Worm (Caenorhabditis elegans) whole organism, L2 larva: ENCODE data around the gene Y37E11AR.7.

Source experiments
- aly-2 ChIP-seq: fragments of 150-350 bp; optimal IDR thresholded peaks from 2 replicates; lab custom pipeline; 2014; ENCODE audit warnings: missing biosample characterization, missing genetic modification characterization
- ceh-16 ChIP-seq: fragments of 150-350 bp; optimal IDR thresholded peaks from 2 replicates; lab custom pipeline; 2014; ENCODE audit warnings: missing biosample characterization, missing genetic modification characterization
- ceh-82 ChIP-seq: fragments of 150-350 bp; optimal IDR thresholded peaks from 2 replicates; lab custom pipeline; 2014; ENCODE audit warnings: missing biosample characterization, missing genetic modification characterization
- elt-3 ChIP-seq: sonication (generic microtip); optimal IDR thresholded peaks from 2 replicates; lab custom pipeline; 2017; ENCODE audit warnings: missing biosample characterization, missing genetic modification characterization
- mab-5 ChIP-seq: fragments of 150-350 bp; optimal IDR thresholded peaks from 2 replicates; lab custom pipeline; 2014; ENCODE audit warnings: missing biosample characterization, missing genetic modification characterization
- mdl-1 ChIP-seq, 2 experiments: fragments of 150-350 bp in 1 of 2; sonication (generic microtip) in 1 of 2; optimal IDR thresholded peaks; 2 replicates each; lab custom pipeline; 2017; ENCODE audit warnings: missing biosample characterization in 2 of 2, missing genetic modification characterization in 2 of 2
- nhr-23 ChIP-seq: fragments of 150-350 bp; optimal IDR thresholded peaks from 2 replicates; lab custom pipeline; 2014; ENCODE audit warnings: missing biosample characterization, missing genetic modification reagents, missing genetic modification characterization
- sma-9 ChIP-seq, 2 experiments: fragments of 150-350 bp in 1 of 2; sonication (generic microtip) in 1 of 2; optimal IDR thresholded peaks; 2 replicates each; lab custom pipeline; 2014 to 2016; ENCODE audit warnings: missing genetic modification characterization in 2 of 2, mild to moderate bottlenecking in 1 of 2, missing biosample characterization in 1 of 2, missing compliant biosample characterization in 1 of 2, missing genetic modification reagents in 1 of 2, moderate library complexity in 1 of 2
- ztf-4 ChIP-seq: fragments of 150-350 bp; optimal IDR thresholded peaks from 2 replicates; lab custom pipeline; 2014; ENCODE audit warnings: missing biosample characterization, missing genetic modification characterization

ce11 chrIV:3794437-3794836 lies 39.2 kb upstream of the Y37E11AR.7 start, which contains the start of gene K09B3.1:
- TF ChIP-seq sma-9 (GFP tag; optimal IDR thresholded peaks at IDR 0.05; lab: Kevin White, UChicago): no peak
- no peak for TF ChIP-seq sma-9 (tag; optimal IDR thresholded peaks at IDR 0.05; lab: Kevin White, UChicago)
- no peak for TF ChIP-seq ztf-4 (tag; lab: Kevin White, UChicago)
- TF ChIP-seq ceh-82: no peak
- no peak for TF ChIP-seq ceh-16 (tag; lab: Kevin White, UChicago)
- no peak for TF ChIP-seq elt-3
- no peak for TF ChIP-seq mdl-1 (tag; optimal IDR thresholded peaks at IDR 0.05; lab: Kevin White, UChicago)
- TF ChIP-seq aly-2 (tag; lab: Kevin White, UChicago): no peak
- no peak for TF ChIP-seq nhr-23 (tag; lab: Kevin White, UChicago)
- TF ChIP-seq mab-5 (tag; lab: Kevin White, UChicago): no peak
